Worm (Caenorhabditis elegans) whole organism, L1 larva: ENCODE results near the gene rhy-1.

ENCODE experiments used
- C34B4.2 ChIP-seq: sonication (generic microtip); optimal IDR thresholded peaks from 2 replicates; lab custom pipeline; 2017; ENCODE audit warnings: mild to moderate bottlenecking, missing genetic modification characterization, missing compliant biosample characterization
- F16B12.6 ChIP-seq: fragments of 150-350 bp; optimal IDR thresholded peaks from 2 replicates; lab custom pipeline; 2014; ENCODE audit warnings: missing biosample characterization, missing genetic modification characterization
- aha-1 ChIP-seq: fragments of 150-350 bp; optimal IDR thresholded peaks from 2 replicates; lab custom pipeline; 2014; ENCODE audit warnings: missing biosample characterization, missing genetic modification characterization
- aly-2 ChIP-seq: fragments of 150-350 bp; optimal IDR thresholded peaks from 2 replicates; lab custom pipeline; 2014; ENCODE audit warnings: missing biosample characterization, missing genetic modification characterization
- ceh-63 ChIP-seq: fragments of 200-800 bp; sonication (Bioruptor generic); optimal IDR thresholded peaks from 2 replicates; lab custom pipeline; 2018; ENCODE audit warnings: mild to moderate bottlenecking, missing genetic modification characterization, missing compliant biosample characterization
- ceh-8 ChIP-seq: fragments of 200-800 bp; sonication (Bioruptor generic); optimal IDR thresholded peaks from 2 replicates; lab custom pipeline; 2018; ENCODE audit warnings: mild to moderate bottlenecking, missing genetic modification characterization, moderate library complexity, missing compliant biosample characterization
- dsc-1 ChIP-seq: sonication (generic microtip); optimal IDR thresholded peaks from 2 replicates; lab custom pipeline; 2016; ENCODE audit warnings: mild to moderate bottlenecking, missing genetic modification characterization, missing compliant biosample characterization
- efl-3 ChIP-seq: fragments of 200-800 bp; sonication (Bioruptor generic); optimal IDR thresholded peaks from 2 replicates; lab custom pipeline; 2018; ENCODE audit warnings: mild to moderate bottlenecking, missing genetic modification characterization, missing compliant biosample characterization
- egl-13 ChIP-seq: sonication (generic microtip); optimal IDR thresholded peaks from 2 replicates; lab custom pipeline; 2016; ENCODE audit warnings: missing genotype, missing genetic modification reagents, missing genetic modification characterization, missing compliant biosample characterization
- egl-27 ChIP-seq, 2 experiments: fragments of 150-350 bp in 1 of 2; sonication (generic microtip); optimal IDR thresholded peaks; 3 replicates each; lab custom pipeline; 2017 to 2018; ENCODE audit warnings: missing biosample characterization in 2 of 2, missing genetic modification characterization in 2 of 2, missing genetic modification reagents in 2 of 2
- elt-2 ChIP-seq: sonication (generic microtip); optimal IDR thresholded peaks from 2 replicates; lab custom pipeline; 2016; ENCODE audit warnings: missing genetic modification characterization, mild to moderate bottlenecking, inconsistent platforms, missing compliant biosample characterization, missing genetic modification reagents
- elt-3 ChIP-seq, 6 experiments: fragments of 150-350 bp in 1 of 6; sonication (generic microtip); optimal IDR thresholded peaks; 2 replicates each; lab custom pipeline; 2017 to 2018; ENCODE audit warnings: missing biosample characterization in 6 of 6, missing genetic modification characterization in 6 of 6, inconsistent platforms in 1 of 6
- ets-5 ChIP-seq: fragments of 200-800 bp; sonication (Bioruptor generic); IDR thresholded peaks from 2 replicates; pipeline ENCODE4 v1.3.6; 2022; ENCODE audit warnings: missing genetic modification characterization, missing compliant biosample characterization
- fkh-10 ChIP-seq: sonication (generic microtip); optimal IDR thresholded peaks from 2 replicates; lab custom pipeline; 2017; ENCODE audit warnings: missing biosample characterization, missing genetic modification reagents, missing genetic modification characterization
- fkh-4 ChIP-seq: sonication (generic microtip); optimal IDR thresholded peaks from 2 replicates; lab custom pipeline; 2016; ENCODE audit warnings: missing compliant biosample characterization, missing genetic modification characterization, borderline replicate concordance
- fkh-8 ChIP-seq: sonication (generic microtip); optimal IDR thresholded peaks from 2 replicates; lab custom pipeline; 2016; ENCODE audit warnings: mild to moderate bottlenecking, missing genetic modification characterization, missing compliant biosample characterization
- fos-1 ChIP-seq: fragments of 150-350 bp; optimal IDR thresholded peaks from 2 replicates; lab custom pipeline; 2014; ENCODE audit warnings: missing biosample characterization, missing genetic modification characterization
- grh-1 ChIP-seq: fragments of 200-800 bp; sonication (Bioruptor generic); IDR thresholded peaks from 2 replicates; pipeline ENCODE4 v1.3.6; 2022; ENCODE audit warnings: missing genetic modification reagents, missing genetic modification characterization, missing compliant biosample characterization
- hlh-4 ChIP-seq: sonication (generic microtip); optimal IDR thresholded peaks from 2 replicates; lab custom pipeline; 2016; ENCODE audit warnings: mild to moderate bottlenecking, missing genetic modification characterization, missing compliant biosample characterization
- irx-1 ChIP-seq: sonication (generic microtip); optimal IDR thresholded peaks from 2 replicates; lab custom pipeline; 2016; ENCODE audit warnings: missing genetic modification characterization, missing compliant biosample characterization
- isw-1 ChIP-seq: fragments of 200-800 bp; sonication (Bioruptor generic); IDR thresholded peaks from 2 replicates; pipeline ENCODE4 v1.3.6; 2022; ENCODE audit warnings: missing genetic modification characterization, missing compliant biosample characterization
- lin-13 ChIP-seq: fragments of 150-350 bp; optimal IDR thresholded peaks from 2 replicates; lab custom pipeline; 2014; ENCODE audit warnings: missing biosample characterization, missing genetic modification reagents, missing genetic modification characterization
- lin-35 ChIP-seq, 2 experiments: fragments of 150-350 bp; optimal IDR thresholded peaks; 2 replicates each; lab custom pipeline; 2014; ENCODE audit warnings: missing biosample characterization in 2 of 2, missing genetic modification characterization in 2 of 2, missing genetic modification reagents in 2 of 2
- lsy-2 ChIP-seq, 2 experiments: fragments of 150-350 bp; optimal IDR thresholded peaks; 2 replicates each; lab custom pipeline; 2014; ENCODE audit warnings: missing biosample characterization in 2 of 2, missing genetic modification characterization in 2 of 2
- mdl-1 ChIP-seq, 2 experiments: fragments of 150-350 bp; optimal IDR thresholded peaks; 2 replicates each; lab custom pipeline; 2014 to 2017; ENCODE audit warnings: missing biosample characterization in 2 of 2, missing genetic modification characterization in 2 of 2, inconsistent platforms in 1 of 2
- nhr-11 ChIP-seq: fragments of 150-350 bp; optimal IDR thresholded peaks from 2 replicates; lab custom pipeline; 2014; ENCODE audit warnings: missing biosample characterization, missing genetic modification characterization
- nhr-20 ChIP-seq: sonication (generic microtip); optimal IDR thresholded peaks from 2 replicates; lab custom pipeline; 2016; ENCODE audit warnings: mild to moderate bottlenecking, missing genetic modification characterization, missing compliant biosample characterization
- nhr-237 ChIP-seq: fragments of 150-350 bp; optimal IDR thresholded peaks from 2 replicates; lab custom pipeline; 2014; ENCODE audit warnings: missing biosample characterization, missing genetic modification characterization
- nhr-71 ChIP-seq: sonication (generic microtip); optimal IDR thresholded peaks from 2 replicates; lab custom pipeline; 2016; ENCODE audit warnings: mild to moderate bottlenecking, missing genetic modification characterization, moderate library complexity, missing compliant biosample characterization
- nhr-76 ChIP-seq: sonication (generic microtip); optimal IDR thresholded peaks from 2 replicates; lab custom pipeline; 2017; ENCODE audit warnings: missing biosample characterization, missing genetic modification characterization
- nhr-77 ChIP-seq: fragments of 150-350 bp; optimal IDR thresholded peaks from 2 replicates; lab custom pipeline; 2014; ENCODE audit warnings: missing biosample characterization, missing genetic modification characterization
- nhr-84 ChIP-seq: sonication (generic microtip); optimal IDR thresholded peaks from 2 replicates; lab custom pipeline; 2017; ENCODE audit warnings: missing biosample characterization, missing genetic modification characterization
- nhr-85 ChIP-seq: sonication (generic microtip); peaks from one replicate; lab custom pipeline; 2016; ENCODE audit warnings: missing genetic modification characterization, inconsistent platforms, missing compliant biosample characterization
- nhr-90 ChIP-seq: sonication (generic microtip); optimal IDR thresholded peaks from 2 replicates; lab custom pipeline; 2016; ENCODE audit warnings: mild to moderate bottlenecking, missing genetic modification characterization, missing compliant biosample characterization; ENCODE audit not compliant: poor library complexity
- pqm-1 ChIP-seq: sonication (generic microtip); optimal IDR thresholded peaks from 3 replicates; lab custom pipeline; 2017; ENCODE audit warnings: missing biosample characterization, missing genetic modification characterization
- rnt-1 ChIP-seq: sonication (generic microtip); optimal IDR thresholded peaks from 2 replicates; lab custom pipeline; 2016; ENCODE audit warnings: mild to moderate bottlenecking, missing genetic modification characterization, moderate library complexity, missing compliant biosample characterization
- skn-1 ChIP-seq: fragments of 150-350 bp; optimal IDR thresholded peaks from 2 replicates; lab custom pipeline; 2014; ENCODE audit warnings: missing biosample characterization, missing genetic modification characterization
- snpc-4 ChIP-seq: fragments of 150-350 bp; optimal IDR thresholded peaks from 2 replicates; lab custom pipeline; 2014; ENCODE audit warnings: missing biosample characterization, missing genetic modification characterization
- snu-23 ChIP-seq: sonication (generic microtip); optimal IDR thresholded peaks from 2 replicates; lab custom pipeline; 2016; ENCODE audit warnings: missing genetic modification characterization, missing compliant biosample characterization
- tbx-2 ChIP-seq: sonication (generic microtip); optimal IDR thresholded peaks from 2 replicates; lab custom pipeline; 2016; ENCODE audit warnings: missing genetic modification characterization, missing compliant biosample characterization
- tlp-1 ChIP-seq: fragments of 150-350 bp; optimal IDR thresholded peaks from 2 replicates; lab custom pipeline; 2014; ENCODE audit warnings: missing biosample characterization, missing genetic modification characterization
- unc-86 ChIP-seq: sonication (generic microtip); optimal IDR thresholded peaks from 2 replicates; lab custom pipeline; 2016; ENCODE audit warnings: missing genetic modification characterization, missing compliant biosample characterization
- unc-98 ChIP-seq: fragments of 200-800 bp; sonication (Bioruptor generic); IDR thresholded peaks from 2 replicates; pipeline ENCODE4 v1.3.6; 2022; ENCODE audit warnings: missing genetic modification characterization, missing compliant biosample characterization
- vab-15 ChIP-seq: sonication (generic microtip); optimal IDR thresholded peaks from 2 replicates; lab custom pipeline; 2017; ENCODE audit warnings: missing genotype, mild to moderate bottlenecking, missing genetic modification characterization, missing compliant biosample characterization
- zag-1 ChIP-seq: fragments of 150-350 bp; optimal IDR thresholded peaks from 2 replicates; lab custom pipeline; 2014; ENCODE audit warnings: missing biosample characterization, missing genetic modification characterization

The rhy-1 gene

ce11 chrII:9156277-9156676, 4.9 kb upstream of the rhy-1 start (continued):
- TF ChIP-seq zag-1 (tag; lab: Kevin White, UChicago) (no peak), pqm-1 (tag; lab: Kevin White, UChicago) (no peak), nhr-84 (tag; lab: Kevin White, UChicago) (no peak), hlh-4 (tag; lab: Kevin White, UChicago) (no peak), isw-1 (GFP tag; lab: Robert Waterston, UW) (no peak), grh-1 (GFP tag; lab: Robert Waterston, UW) (no peak), F16B12.6 (no peak), egl-13 (tag; lab: Kevin White, UChicago) (no peak), rnt-1 (tag; lab: Kevin White, UChicago) (no peak), efl-3 (GFP tag; lab: Kevin White, UChicago) (no peak), fos-1 (tag; lab: Kevin White, UChicago) (no peak), dsc-1 (tag; lab: Kevin White, UChicago) (no peak), snpc-4 (tag; lab: Kevin White, UChicago) (no peak), skn-1 (no peak), nhr-85 (tag; lab: Kevin White, UChicago) (no peak), ceh-63 (GFP tag; lab: Kevin White, UChicago) (no peak), tbx-2 (tag; lab: Kevin White, UChicago) (no peak), nhr-71 (peak; percentile 24), fkh-4 (no peak), lsy-2 (tag; optimal IDR thresholded peaks at IDR 0.05; lab: Kevin White, UChicago) (no peak), nhr-20 (peak; percentile 65), vab-15 (no peak), elt-2 (tag; lab: Kevin White, UChicago) (no peak), elt-3 (tag; optimal IDR thresholded peaks at IDR 0.05; lab: Kevin White, UChicago) (peak in 1 of 6 experiments; percentile 47)

ce11 chrII:9157125-9157524, 4.1 kb upstream of the rhy-1 start:
- TF ChIP-seq egl-27 (tag; optimal IDR thresholded peaks at IDR 0.05; lab: Kevin White, UChicago), result no peak
- no peak for TF ChIP-seq C34B4.2 (tag; lab: Kevin White, UChicago)
- peak; percentile 1 for TF ChIP-seq nhr-71
- TF ChIP-seq nhr-11, result no peak
- TF ChIP-seq unc-98 (GFP tag; lab: Robert Waterston, UW), result no peak
- TF ChIP-seq ceh-63 (GFP tag; lab: Kevin White, UChicago), result no peak
- no peak for TF ChIP-seq nhr-77 (tag; lab: Kevin White, UChicago)
- TF ChIP-seq mdl-1 (tag; optimal IDR thresholded peaks at IDR 0.05; lab: Kevin White, UChicago), result no peak
- peak in 1 of 2 experiments; percentile 3 for TF ChIP-seq lin-35 (GFP tag; optimal IDR thresholded peaks at IDR 0.05; lab: Kevin White, UChicago)
- TF ChIP-seq snu-23 (GFP tag; lab: Kevin White, UChicago), result no peak
- no peak for TF ChIP-seq fkh-8 (tag; lab: Kevin White, UChicago)
- peak; percentile 60 for TF ChIP-seq pqm-1 (tag; lab: Kevin White, UChicago)
- TF ChIP-seq grh-1 (GFP tag; lab: Robert Waterston, UW), result no peak
- TF ChIP-seq snpc-4 (tag; lab: Kevin White, UChicago), result no peak
- no peak for TF ChIP-seq dsc-1 (tag; lab: Kevin White, UChicago)
- no peak for TF ChIP-seq efl-3 (GFP tag; lab: Kevin White, UChicago)
- TF ChIP-seq ets-5 (GFP tag; lab: Robert Waterston, UW), result no peak
- TF ChIP-seq unc-86 (tag; lab: Kevin White, UChicago), result no peak
- TF ChIP-seq elt-2 (tag; lab: Kevin White, UChicago), result peak; percentile 90
- TF ChIP-seq nhr-76, result no peak
- no peak for TF ChIP-seq fkh-10 (GFP tag; lab: Kevin White, UChicago)
- TF ChIP-seq nhr-84 (tag; lab: Kevin White, UChicago), result no peak
- no peak for TF ChIP-seq aha-1 (tag; lab: Kevin White, UChicago)
- TF ChIP-seq lsy-2 (tag; optimal IDR thresholded peaks at IDR 0.05; lab: Kevin White, UChicago), result no peak
- TF ChIP-seq nhr-90, result peak; percentile 18
- no peak for TF ChIP-seq tbx-2 (tag; lab: Kevin White, UChicago)
- no peak for TF ChIP-seq nhr-237 (tag; lab: Kevin White, UChicago)
- no peak for TF ChIP-seq irx-1 (tag; lab: Kevin White, UChicago)
- no peak for TF ChIP-seq lin-13 (GFP tag; lab: Kevin White, UChicago)
- no peak for TF ChIP-seq aly-2 (tag; lab: Kevin White, UChicago)
- TF ChIP-seq tlp-1 (tag; lab: Kevin White, UChicago), result peak; percentile 5
- TF ChIP-seq ceh-8 (GFP tag; lab: Kevin White, UChicago), result no peak
- TF ChIP-seq, all 84 proteins: peak for 6
